Worm (Caenorhabditis elegans) whole organism, mixed stage, embryonic: Measurements from ENCODE around the gene Y46E12BL.2.
A peak's percentile ranks its signal among the peaks of the same experiment; 100 is the strongest.

Source experiments
- M03D4.4 ChIP-seq: sonication (generic microtip); optimal IDR thresholded peaks from 2 replicates; lab custom pipeline; 2017; ENCODE audit warnings: mild to moderate bottlenecking, missing genetic modification characterization, missing compliant biosample characterization
- bed-3 ChIP-seq: fragments of 200-800 bp; sonication (Bioruptor generic); optimal IDR thresholded peaks from 3 replicates; lab custom pipeline; 2018; ENCODE audit warnings: mild to moderate bottlenecking, missing genetic modification characterization, moderate library complexity, missing compliant biosample characterization
- blmp-1 ChIP-seq: fragments of 150-350 bp; optimal IDR thresholded peaks from 2 replicates; lab custom pipeline; 2014; ENCODE audit warnings: missing biosample characterization, missing genetic modification characterization
- ceh-39 ChIP-seq: fragments of 150-350 bp; optimal IDR thresholded peaks from 2 replicates; lab custom pipeline; 2014; ENCODE audit warnings: missing biosample characterization, missing genetic modification characterization
- ceh-43 ChIP-seq: fragments of 200-800 bp; sonication (Bioruptor generic); optimal IDR thresholded peaks from 2 replicates; lab custom pipeline; 2018; ENCODE audit warnings: mild to moderate bottlenecking, missing genetic modification characterization, moderate library complexity, missing compliant biosample characterization
- ces-1 ChIP-seq: fragments of 150-350 bp; optimal IDR thresholded peaks from 2 replicates; lab custom pipeline; 2014; ENCODE audit warnings: missing biosample characterization, missing genetic modification reagents, missing genetic modification characterization
- cnd-1 ChIP-seq: fragments of 200-800 bp; sonication (Bioruptor generic); optimal IDR thresholded peaks from 2 replicates; lab custom pipeline; 2018; ENCODE audit warnings: mild to moderate bottlenecking, missing genetic modification characterization, missing compliant biosample characterization
- drap-1 ChIP-seq: fragments of 200-800 bp; sonication (Bioruptor generic); optimal IDR thresholded peaks from 3 replicates; lab custom pipeline; 2018; ENCODE audit warnings: mild to moderate bottlenecking, missing genetic modification characterization, missing compliant biosample characterization
- elt-1 ChIP-seq: sonication (generic microtip); optimal IDR thresholded peaks from 2 replicates; lab custom pipeline; 2017; ENCODE audit warnings: missing genetic modification characterization, mild to moderate bottlenecking, missing compliant biosample characterization, antibody characterized with exemption, moderate library complexity, borderline replicate concordance; ENCODE audit not compliant: insufficient read depth
- flh-1 ChIP-seq: fragments of 200-800 bp; sonication (Bioruptor generic); optimal IDR thresholded peaks from 2 replicates; lab custom pipeline; 2018; ENCODE audit warnings: mild to moderate bottlenecking, missing genetic modification characterization, moderate library complexity, missing compliant biosample characterization
- ham-2 ChIP-seq: fragments of 200-800 bp; sonication (Bioruptor generic); optimal IDR thresholded peaks from 2 replicates; lab custom pipeline; 2018; ENCODE audit warnings: mild to moderate bottlenecking, missing genetic modification characterization, missing compliant biosample characterization
- hlh-1 ChIP-seq: fragments of 150-350 bp; optimal IDR thresholded peaks from 2 replicates; lab custom pipeline; 2014; ENCODE audit warnings: missing biosample characterization, missing genetic modification reagents, missing genetic modification characterization
- lin-32 ChIP-seq: fragments of 200-800 bp; sonication (Bioruptor generic); optimal IDR thresholded peaks from 2 replicates; lab custom pipeline; 2018; ENCODE audit warnings: mild to moderate bottlenecking, missing genetic modification characterization, missing compliant biosample characterization
- lsy-2 ChIP-seq: fragments of 150-350 bp; optimal IDR thresholded peaks from 2 replicates; lab custom pipeline; 2014; ENCODE audit warnings: missing biosample characterization, missing genetic modification characterization
- mab-5 ChIP-seq: fragments of 150-350 bp; optimal IDR thresholded peaks from 2 replicates; lab custom pipeline; 2014; ENCODE audit warnings: missing biosample characterization, missing genetic modification characterization
- mep-1 ChIP-seq: fragments of 150-350 bp; optimal IDR thresholded peaks from 2 replicates; lab custom pipeline; 2017; ENCODE audit warnings: missing biosample characterization, missing genetic modification reagents, missing genetic modification characterization, inconsistent platforms
- mls-2 ChIP-seq: sonication (generic microtip); optimal IDR thresholded peaks from 2 replicates; lab custom pipeline; 2016; ENCODE audit warnings: mild to moderate bottlenecking, missing genetic modification characterization, moderate library complexity, missing compliant biosample characterization
- nhr-12 ChIP-seq: fragments of 150-350 bp; optimal IDR thresholded peaks from 2 replicates; lab custom pipeline; 2014; ENCODE audit warnings: missing biosample characterization, missing genetic modification characterization
- nhr-2 ChIP-seq: fragments of 150-350 bp; optimal IDR thresholded peaks from 2 replicates; lab custom pipeline; 2014; ENCODE audit warnings: missing biosample characterization, missing genetic modification characterization
- nhr-237 ChIP-seq: fragments of 150-350 bp; optimal IDR thresholded peaks from 2 replicates; lab custom pipeline; 2014; ENCODE audit warnings: missing biosample characterization, missing genetic modification characterization
- nhr-28 ChIP-seq: fragments of 150-350 bp; optimal IDR thresholded peaks from 2 replicates; lab custom pipeline; 2014; ENCODE audit warnings: missing biosample characterization, missing genetic modification characterization
- nhr-76 ChIP-seq: sonication (generic microtip); optimal IDR thresholded peaks from 2 replicates; lab custom pipeline; 2017; ENCODE audit warnings: missing biosample characterization, missing genetic modification characterization
- pha-4 ChIP-seq: fragments of 150-350 bp; optimal IDR thresholded peaks from 2 replicates; lab custom pipeline; 2018; ENCODE audit warnings: missing biosample characterization, missing genetic modification reagents, missing genetic modification characterization
- sem-2 ChIP-seq: fragments of 200-800 bp; sonication (Bioruptor generic); optimal IDR thresholded peaks from 2 replicates; lab custom pipeline; 2018; ENCODE audit warnings: mild to moderate bottlenecking, missing genetic modification characterization, missing compliant biosample characterization
- snpc-4 ChIP-seq: fragments of 150-350 bp; optimal IDR thresholded peaks from 2 replicates; lab custom pipeline; 2014; ENCODE audit warnings: missing biosample characterization, missing genetic modification characterization
- sptf-1 ChIP-seq: sonication (generic microtip); optimal IDR thresholded peaks from 2 replicates; lab custom pipeline; 2017; ENCODE audit warnings: mild to moderate bottlenecking, missing genetic modification characterization, moderate library complexity, missing compliant biosample characterization
- unc-120 ChIP-seq: sonication (generic microtip); optimal IDR thresholded peaks from 2 replicates; lab custom pipeline; 2017; ENCODE audit warnings: missing genetic modification characterization, missing compliant biosample characterization; ENCODE audit not compliant: poor library complexity, severe bottlenecking
- unc-39 ChIP-seq: fragments of 150-350 bp; optimal IDR thresholded peaks from 2 replicates; lab custom pipeline; 2014; ENCODE audit warnings: missing biosample characterization, missing genetic modification characterization
- ztf-11 ChIP-seq: fragments of 150-350 bp; optimal IDR thresholded peaks from 2 replicates; lab custom pipeline; 2014; ENCODE audit warnings: missing biosample characterization, missing genetic modification characterization

The Y46E12BL.2 gene

DNA sequence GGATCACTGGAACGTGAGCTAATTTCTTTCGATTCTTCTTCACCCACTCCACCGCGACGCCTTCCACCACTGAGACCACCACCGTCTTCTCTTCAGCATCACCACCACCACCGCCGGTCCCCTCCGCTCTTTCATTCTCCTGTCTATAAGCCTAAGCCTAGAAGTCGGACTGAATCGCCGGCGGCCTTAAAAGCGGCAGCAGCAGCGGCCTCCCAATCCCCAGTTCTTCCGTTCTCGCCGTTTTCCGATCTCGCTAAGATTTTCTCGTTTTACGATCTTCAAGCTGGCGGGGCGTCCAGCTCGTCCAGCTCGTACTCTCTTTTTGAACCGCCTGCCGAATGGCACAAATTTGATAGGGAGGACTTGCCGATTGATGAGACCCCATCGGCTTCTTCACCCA, 6.6 kb upstream of the Y46E12BL.2 start:
- TF ChIP-seq unc-39 (tag; lab: Kevin White, UChicago) (no peak), cnd-1 (no peak), ceh-43 (GFP tag; lab: Kevin White, UChicago) (no peak), ceh-39 (tag; lab: Kevin White, UChicago) (no peak), sem-2 (GFP tag; lab: Kevin White, UChicago) (peak; percentile 12), drap-1 (GFP tag; lab: Kevin White, UChicago) (no peak), ztf-11 (tag; lab: Kevin White, UChicago) (no peak)

DNA sequence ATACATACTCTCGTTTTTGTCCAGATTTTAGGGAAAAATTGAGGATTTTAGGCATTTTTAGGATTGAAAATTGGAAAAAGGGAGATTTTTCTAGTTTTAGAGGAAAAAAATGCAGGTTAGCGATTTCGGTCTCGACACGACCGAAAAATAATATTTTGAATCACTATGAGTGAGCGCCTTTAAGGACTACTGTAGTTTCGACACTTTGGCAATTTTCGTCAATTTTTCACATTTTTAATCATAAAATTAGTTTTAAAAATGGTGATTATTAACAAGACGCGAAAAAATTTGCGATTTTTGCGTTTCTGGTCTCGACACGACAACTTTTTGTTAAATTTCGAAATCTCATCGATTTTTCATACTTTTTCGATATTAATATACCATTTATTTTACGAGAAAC, 5.9 kb upstream of the Y46E12BL.2 start:
- TF ChIP-seq ham-2: no peak
- no peak for TF ChIP-seq blmp-1
- no peak for TF ChIP-seq flh-1 (GFP tag; lab: Kevin White, UChicago)
- TF ChIP-seq mab-5 (tag; lab: Kevin White, UChicago): no peak
- no peak for TF ChIP-seq lin-32 (GFP tag; lab: Kevin White, UChicago)
- no peak for TF ChIP-seq sptf-1 (tag; lab: Kevin White, UChicago)
- no peak for TF ChIP-seq nhr-237
- no peak for TF ChIP-seq elt-1 (tag; lab: Kevin White, UChicago)
- TF ChIP-seq pha-4 (tag; lab: Kevin White, UChicago): no peak
- TF ChIP-seq ceh-43 (GFP tag; lab: Kevin White, UChicago): no peak
- TF ChIP-seq unc-120 (tag; lab: Kevin White, UChicago): no peak

DNA sequence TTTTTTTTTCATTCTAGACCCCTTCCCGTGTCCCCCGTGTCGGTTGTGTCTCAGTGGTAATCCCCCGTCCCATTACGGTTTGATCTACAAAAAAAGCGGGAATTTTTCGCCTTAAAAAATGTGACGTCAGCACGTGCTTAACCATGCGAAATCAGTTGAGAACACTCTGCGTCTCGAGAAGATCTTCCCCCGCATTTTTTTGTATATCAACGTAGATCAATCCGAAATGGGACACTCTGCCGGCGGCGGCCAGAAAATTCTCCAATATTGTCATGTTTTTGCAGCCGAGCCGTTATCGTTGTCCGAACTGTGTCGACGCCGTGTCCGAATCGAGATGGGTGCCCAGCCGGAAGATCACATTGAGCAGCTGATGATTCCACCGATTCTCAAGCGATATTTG, 4.7 kb upstream of the Y46E12BL.2 start:
- TF ChIP-seq ceh-39 (tag; lab: Kevin White, UChicago): no peak
- TF ChIP-seq ham-2: no peak
- TF ChIP-seq nhr-2: no peak
- TF ChIP-seq elt-1 (tag; lab: Kevin White, UChicago): no peak
- TF ChIP-seq nhr-12 (tag; lab: Kevin White, UChicago): no peak
- TF ChIP-seq flh-1 (GFP tag; lab: Kevin White, UChicago): no peak
- TF ChIP-seq drap-1 (GFP tag; lab: Kevin White, UChicago): no peak
- TF ChIP-seq cnd-1: no peak
- no peak for TF ChIP-seq nhr-76 (tag; lab: Kevin White, UChicago)
- TF ChIP-seq sem-2 (GFP tag; lab: Kevin White, UChicago): no peak
- no peak for TF ChIP-seq ztf-11 (tag; lab: Kevin White, UChicago)
- no peak for TF ChIP-seq lsy-2 (tag; lab: Kevin White, UChicago)
- no peak for TF ChIP-seq unc-120 (tag; lab: Kevin White, UChicago)
- no peak for TF ChIP-seq sptf-1 (tag; lab: Kevin White, UChicago)
- no peak for TF ChIP-seq M03D4.4

DNA sequence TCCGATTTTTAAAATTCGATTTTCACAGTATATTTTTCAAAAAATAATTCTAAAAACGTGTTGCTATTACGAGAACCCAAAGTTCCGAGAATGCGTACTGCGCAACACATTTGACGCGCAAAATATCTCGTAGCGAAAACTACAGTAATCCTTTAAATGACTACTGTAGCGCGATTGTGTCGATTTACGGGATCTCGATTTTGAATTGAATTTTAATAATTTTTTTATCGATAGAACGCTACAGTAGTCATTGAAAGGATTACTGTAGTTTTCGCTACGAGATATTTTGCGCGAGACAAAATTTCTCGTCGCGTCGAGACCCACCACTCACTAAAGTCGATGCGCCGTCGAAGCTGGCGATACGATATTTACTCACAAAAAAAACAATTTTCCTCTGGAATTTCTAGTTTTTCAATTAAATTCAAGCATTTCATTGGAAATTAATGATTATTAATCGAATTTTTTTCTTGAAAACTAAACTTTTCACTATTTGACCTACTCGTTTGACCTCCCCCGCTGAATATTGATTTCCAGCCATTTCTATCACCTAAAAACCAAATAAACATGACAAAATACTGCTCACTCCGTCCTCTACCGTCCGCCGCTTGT, 2.9 kb upstream of the Y46E12BL.2 start, which contains the start of gene spsb-2:
spsb-2 (plus strand) TSS at position 559 of the 609 bp plus-strand sequence.
- TF ChIP-seq sem-2 (GFP tag; lab: Kevin White, UChicago): no peak
- TF ChIP-seq mls-2: no peak
- no peak for TF ChIP-seq mep-1

DNA sequence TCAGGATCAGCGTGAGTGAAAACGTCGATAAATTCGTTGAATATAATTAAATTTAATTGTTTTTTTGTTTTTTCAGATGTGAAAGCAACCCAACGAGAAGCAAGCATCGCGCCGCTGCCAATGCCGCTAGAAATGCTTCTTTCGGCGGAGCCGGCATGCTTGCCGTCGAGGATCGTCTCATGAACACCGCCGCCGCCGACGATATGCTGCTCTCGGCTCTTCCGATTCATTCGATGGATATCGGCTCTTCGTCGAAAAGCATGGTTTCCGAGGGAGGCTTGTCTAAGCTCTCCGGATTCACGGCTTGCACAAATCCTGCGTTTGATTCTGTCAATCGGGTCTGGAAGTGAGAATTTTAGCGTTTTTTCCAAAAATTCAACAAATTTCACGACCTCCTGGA, 472 bp downstream of the Y46E12BL.2 start:
- no peak for TF ChIP-seq ham-2
- TF ChIP-seq pha-4 (tag; lab: Kevin White, UChicago): no peak
- TF ChIP-seq bed-3: no peak
- no peak for TF ChIP-seq nhr-28 (tag; lab: Kevin White, UChicago)
- no peak for TF ChIP-seq ces-1 (GFP tag; lab: Kevin White, UChicago)
- TF ChIP-seq, all 35 proteins: peak for 0

DNA sequence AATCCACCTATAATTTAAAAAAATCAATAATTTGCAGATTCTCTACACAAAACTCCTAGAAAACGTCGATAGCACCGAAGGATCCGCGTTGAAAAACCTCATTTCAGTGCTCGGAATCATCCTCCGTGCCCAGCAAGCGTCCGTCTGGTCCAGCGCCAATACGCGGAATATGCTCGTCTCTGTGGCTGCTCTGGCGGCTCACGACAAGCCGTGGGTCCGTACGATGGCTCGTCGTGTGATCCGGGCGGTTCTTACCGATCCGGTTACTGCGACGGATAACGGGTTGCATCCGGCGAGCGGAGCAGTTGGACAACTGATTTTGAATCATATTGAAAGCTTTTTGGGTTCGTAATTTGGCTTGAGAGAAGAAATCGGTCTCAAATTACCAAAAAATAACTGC, 2.9 kb downstream of the Y46E12BL.2 start:
- TF ChIP-seq M03D4.4: no peak
- TF ChIP-seq nhr-28 (tag; lab: Kevin White, UChicago): no peak
- TF ChIP-seq unc-120 (tag; lab: Kevin White, UChicago): no peak
- TF ChIP-seq sptf-1 (tag; lab: Kevin White, UChicago): no peak
- no peak for TF ChIP-seq lsy-2 (tag; lab: Kevin White, UChicago)
- TF ChIP-seq ztf-11 (tag; lab: Kevin White, UChicago): no peak
- TF ChIP-seq ceh-43 (GFP tag; lab: Kevin White, UChicago): no peak
- TF ChIP-seq snpc-4: no peak
- no peak for TF ChIP-seq hlh-1
- TF ChIP-seq nhr-12 (tag; lab: Kevin White, UChicago): no peak
- TF ChIP-seq nhr-237: no peak
- no peak for TF ChIP-seq bed-3
- no peak for TF ChIP-seq ces-1 (GFP tag; lab: Kevin White, UChicago)
- no peak for TF ChIP-seq nhr-2
